Fruit fly (Drosophila melanogaster) whole organism, embryonic: ENCODE results near the gene Sfp23F.

Experiments
- Ada2b ChIP-seq: fragments of 200-800 bp; sonication (Bioruptor generic); IDR thresholded peaks from 2 replicates; pipeline ENCODE4 v1.3.6; 2022; ENCODE audit warnings: missing biosample characterization, missing genetic modification characterization
- CG1024 ChIP-seq: fragments of 200-800 bp; sonication (Bioruptor generic); IDR thresholded peaks from 2 replicates; pipeline ENCODE4 v1.3.6; 2022; ENCODE audit warnings: missing biosample characterization, missing genetic modification characterization
- CG10321 ChIP-seq: fragments of 200-800 bp; sonication (Bioruptor generic); IDR thresholded peaks from 2 replicates; pipeline ENCODE4 v1.3.6; 2022; ENCODE audit warnings: missing biosample characterization, missing genetic modification characterization
- CG10431 ChIP-seq: fragments of 200-800 bp; sonication (Bioruptor generic); optimal IDR thresholded peaks from 3 replicates; lab custom pipeline; 2018; ENCODE audit warnings: missing biosample characterization, mild to moderate bottlenecking, missing genetic modification characterization
- CG11560 ChIP-seq: fragments of 200-800 bp; sonication (Bioruptor generic); IDR thresholded peaks from 3 replicates; pipeline ENCODE4 v1.3.6; 2022; ENCODE audit warnings: missing biosample characterization, missing genetic modification characterization
- CG11695 ChIP-seq: fragments of 200-800 bp; sonication (Bioruptor generic); IDR thresholded peaks from 3 replicates; pipeline ENCODE4 v1.3.6; 2022; ENCODE audit warnings: missing biosample characterization, missing genetic modification characterization
- CG12071 ChIP-seq: fragments of 200-800 bp; sonication (Bioruptor generic); optimal IDR thresholded peaks from 3 replicates; lab custom pipeline; 2018; ENCODE audit warnings: missing biosample characterization, mild to moderate bottlenecking, missing genetic modification characterization
- CG13894 ChIP-seq: fragments of 200-800 bp; sonication (Bioruptor generic); optimal IDR thresholded peaks from 3 replicates; lab custom pipeline; 2018; ENCODE audit warnings: missing biosample characterization, mild to moderate bottlenecking, missing genetic modification characterization, moderate library complexity
- CG14965 ChIP-seq: fragments of 200-800 bp; sonication (Bioruptor generic); optimal IDR thresholded peaks from 2 replicates; lab custom pipeline; 2016; ENCODE audit warnings: missing biosample characterization, missing genetic modification characterization, borderline replicate concordance
- CG15601 ChIP-seq: fragments of 200-800 bp; sonication (Bioruptor generic); optimal IDR thresholded peaks from 3 replicates; lab custom pipeline; 2019; ENCODE audit warnings: missing biosample characterization, mild to moderate bottlenecking, missing genetic modification characterization, moderate library complexity
- CG17912 ChIP-seq: fragments of 200-800 bp; sonication (Bioruptor generic); optimal IDR thresholded peaks from 2 replicates; lab custom pipeline; 2018; ENCODE audit warnings: missing biosample characterization, mild to moderate bottlenecking, missing genetic modification characterization
- CG18599 ChIP-seq: fragments of 200-800 bp; sonication (Bioruptor generic); optimal IDR thresholded peaks from 3 replicates; lab custom pipeline; 2017; ENCODE audit warnings: missing biosample characterization, missing genetic modification characterization, mild to moderate bottlenecking, moderate library complexity, missing genetic modification reagents
- CG31224 ChIP-seq: fragments of 200-800 bp; sonication (Bioruptor generic); IDR thresholded peaks from 2 replicates; pipeline ENCODE4 v1.3.6; 2022; ENCODE audit warnings: missing biosample characterization, missing genetic modification characterization
- CG3726 ChIP-seq: fragments of 200-800 bp; sonication (Bioruptor generic); IDR thresholded peaks from 3 replicates; pipeline ENCODE4, ENCODE4 v1.3.6; 2022; ENCODE audit warnings: missing biosample characterization, missing genetic modification characterization
- CG4617 ChIP-seq: fragments of 200-800 bp; sonication (Bioruptor generic); optimal IDR thresholded peaks from 3 replicates; lab custom pipeline; 2016; ENCODE audit warnings: missing biosample characterization, missing genetic modification characterization, borderline replicate concordance
- Chrac-16 ChIP-seq: fragments of 200-800 bp; sonication (Bioruptor generic); optimal IDR thresholded peaks from 3 replicates; lab custom pipeline; 2016; ENCODE audit warnings: missing biosample characterization, missing genetic modification characterization
- D19A ChIP-seq: fragments of 200-800 bp; optimal IDR thresholded peaks from 3 replicates; lab custom pipeline; 2019; ENCODE audit warnings: missing biosample characterization, mild to moderate bottlenecking, missing genetic modification characterization, moderate library complexity
- Deaf1 ChIP-seq: fragments of 200-800 bp; optimal IDR thresholded peaks from 3 replicates; lab custom pipeline; 2019; ENCODE audit warnings: missing biosample characterization, mild to moderate bottlenecking, missing genetic modification characterization, moderate library complexity
- Dfd ChIP-seq, 2 experiments: fragments of >200 bp; optimal IDR thresholded peaks; 2 replicates each; lab custom pipeline; 2017; ENCODE audit warnings: missing biosample characterization in 2 of 2, missing genetic modification characterization in 2 of 2
- Eip74EF ChIP-seq, 2 experiments: fragments of 200-800 bp in 1 of 2; fragments of >200 bp in 1 of 2; sonication (Bioruptor generic) in 1 of 2; optimal IDR thresholded peaks; 2 replicates each; lab custom pipeline; 2017 to 2019; ENCODE audit warnings: missing biosample characterization in 2 of 2, missing genetic modification characterization in 2 of 2, mild to moderate bottlenecking in 1 of 2, moderate library complexity in 1 of 2
- H2.0 ChIP-seq: fragments of 200-800 bp; sonication (Bioruptor generic); IDR thresholded peaks from 2 replicates; pipeline ENCODE4 v1.3.6; 2022; ENCODE audit warnings: missing biosample characterization, missing genetic modification characterization
- Hey ChIP-seq: fragments of 200-800 bp; sonication (Bioruptor generic); optimal IDR thresholded peaks from 3 replicates; lab custom pipeline; 2018; ENCODE audit warnings: missing biosample characterization, mild to moderate bottlenecking, missing genetic modification characterization
- MBD-R2 ChIP-seq: fragments of 200-800 bp; sonication (Bioruptor generic); IDR thresholded peaks from 2 replicates; pipeline ENCODE4 v1.3.6; 2022; ENCODE audit warnings: missing biosample characterization, missing genetic modification characterization
- Mes4 ChIP-seq: fragments of 200-800 bp; sonication (Bioruptor generic); optimal IDR thresholded peaks from 2 replicates; lab custom pipeline; 2016; ENCODE audit warnings: missing biosample characterization, missing genetic modification characterization
- Nf-YA ChIP-seq: fragments of 200-800 bp; sonication (Bioruptor generic); IDR thresholded peaks from 2 replicates; pipeline ENCODE4 v1.3.6; 2022; ENCODE audit warnings: missing biosample characterization, missing genetic modification characterization
- Oaz ChIP-seq: fragments of 200-800 bp; sonication (Bioruptor generic); IDR thresholded peaks from 2 replicates; pipeline ENCODE4 v1.3.6; 2022; ENCODE audit warnings: missing biosample characterization, missing genetic modification characterization
- Ptx1 ChIP-seq: fragments of 200-800 bp; sonication (Bioruptor generic); IDR thresholded peaks from 2 replicates; pipeline ENCODE4 v1.3.6; 2022; ENCODE audit warnings: missing biosample characterization, missing genetic modification characterization
- Ravus ChIP-seq: fragments of 200-800 bp; sonication (Bioruptor generic); IDR thresholded peaks from 2 replicates; pipeline ENCODE4 v1.3.6; 2022; ENCODE audit warnings: missing biosample characterization, missing genetic modification characterization
- Side ChIP-seq: fragments of 200-800 bp; sonication (Bioruptor generic); optimal IDR thresholded peaks from 2 replicates; lab custom pipeline; 2016; ENCODE audit warnings: missing biosample characterization, missing genetic modification characterization
- Sry-δ ChIP-seq: fragments of 200-800 bp; sonication (Bioruptor generic); optimal IDR thresholded peaks from 2 replicates; lab custom pipeline; 2016; ENCODE audit warnings: missing biosample characterization, missing genetic modification characterization
- Usf ChIP-seq: fragments of 200-800 bp; sonication (Bioruptor generic); optimal IDR thresholded peaks from 2 replicates; lab custom pipeline; 2017; ENCODE audit warnings: missing genotype, missing biosample characterization, missing genetic modification characterization
- al ChIP-seq: fragments of 200-800 bp; sonication (Bioruptor generic); IDR thresholded peaks from 2 replicates; pipeline ENCODE4 v1.3.6; 2022; ENCODE audit warnings: missing biosample characterization, missing genetic modification characterization
- ap ChIP-seq: fragments of 200-800 bp; sonication (Bioruptor generic); IDR thresholded peaks from 2 replicates; pipeline ENCODE4 v1.3.6; 2022; ENCODE audit warnings: missing biosample characterization, missing genetic modification characterization
- ase ChIP-seq: fragments of 200-800 bp; sonication (Bioruptor generic); IDR thresholded peaks from 3 replicates; pipeline ENCODE4 v1.3.6; 2022; ENCODE audit warnings: missing biosample characterization, missing genetic modification characterization
- ash1 ChIP-seq: fragments of 200-800 bp; sonication (Bioruptor generic); optimal IDR thresholded peaks from 2 replicates; lab custom pipeline; 2018; ENCODE audit warnings: missing biosample characterization, mild to moderate bottlenecking, missing genetic modification characterization
- btn ChIP-seq: fragments of 200-800 bp; sonication (Bioruptor generic); optimal IDR thresholded peaks from 2 replicates; lab custom pipeline; 2016; ENCODE audit warnings: missing biosample characterization, missing genetic modification characterization
- dysf ChIP-seq: fragments of 200-800 bp; sonication (Bioruptor generic); IDR thresholded peaks from 3 replicates; pipeline ENCODE4 v1.3.6; 2022; ENCODE audit warnings: missing biosample characterization, missing genetic modification characterization
- hkb ChIP-seq, 2 experiments: fragments of 200-800 bp in 1 of 2; fragments of >200 bp in 1 of 2; sonication (Bioruptor generic) in 1 of 2; IDR thresholded peaks in 1 of 2; optimal IDR thresholded peaks in 1 of 2; 2 replicates each; pipeline versions ENCODE4 v1.3.6 to Lab custom; 2017 to 2022; ENCODE audit warnings: missing biosample characterization in 1 of 2, missing genetic modification characterization in 1 of 2
- inv ChIP-seq: fragments of 200-800 bp; sonication (Bioruptor generic); IDR thresholded peaks from 2 replicates; pipeline ENCODE4 v1.3.6; 2022; ENCODE audit warnings: missing biosample characterization, missing genetic modification characterization; ENCODE audit not compliant: partially characterized antibody
- lbe ChIP-seq: fragments of 200-800 bp; sonication (Bioruptor generic); optimal IDR thresholded peaks from 2 replicates; lab custom pipeline; 2016; ENCODE audit warnings: missing biosample characterization, mild to moderate bottlenecking, missing genetic modification characterization
- maf-S ChIP-seq: fragments of 200-800 bp; sonication (Bioruptor generic); optimal IDR thresholded peaks from 2 replicates; lab custom pipeline; 2016; ENCODE audit warnings: missing biosample characterization, missing genetic modification characterization
- nerfin-1 ChIP-seq: fragments of 200-800 bp; sonication (Bioruptor generic); optimal IDR thresholded peaks from 3 replicates; lab custom pipeline; 2019; ENCODE audit warnings: missing biosample characterization, mild to moderate bottlenecking, missing genetic modification characterization, moderate library complexity
- pho ChIP-seq: fragments of 200-800 bp; sonication (Bioruptor generic); optimal IDR thresholded peaks from 2 replicates; lab custom pipeline; 2016; ENCODE audit warnings: missing biosample characterization, missing genetic modification characterization
- prd ChIP-seq, 3 experiments: fragments of >200 bp in 2 of 3; fragments of 200-800 bp in 1 of 3; sonication (Bioruptor generic) in 1 of 3; optimal IDR thresholded peaks in 2 of 3; IDR thresholded peaks in 1 of 3; 2 replicates in 2 of 3; 3 replicates in 1 of 3; pipeline versions ENCODE4 v1.3.6 to Lab custom; 2017 to 2022; ENCODE audit warnings: missing biosample characterization in 1 of 3, missing genetic modification characterization in 1 of 3
- so ChIP-seq: fragments of 200-800 bp; sonication (Bioruptor generic); IDR thresholded peaks from 3 replicates; pipeline ENCODE4 v1.3.6; 2022; ENCODE audit warnings: missing biosample characterization, missing genetic modification characterization
- ttk ChIP-seq: fragments of 200-800 bp; sonication (Bioruptor generic); IDR thresholded peaks from 2 replicates; pipeline ENCODE4 v2.1.2; 2022; ENCODE audit warnings: missing biosample characterization, missing genetic modification characterization
- vvl ChIP-seq: fragments of 200-800 bp; sonication (Bioruptor generic); IDR thresholded peaks from 2 replicates; pipeline ENCODE4 v1.3.6; 2022; ENCODE audit warnings: missing biosample characterization, missing genetic modification characterization
- wek ChIP-seq: fragments of 200-800 bp; sonication (Bioruptor generic); optimal IDR thresholded peaks from 3 replicates; lab custom pipeline; 2018; ENCODE audit warnings: missing biosample characterization, mild to moderate bottlenecking, missing genetic modification characterization, moderate library complexity
- yki ChIP-seq: fragments of >200 bp; optimal IDR thresholded peaks from 3 replicates; lab custom pipeline; 2018
- zen2 ChIP-seq: fragments of 200-800 bp; sonication (Bioruptor generic); IDR thresholded peaks from 3 replicates; pipeline ENCODE4 v1.3.6; 2022; ENCODE audit warnings: missing biosample characterization, missing genetic modification characterization; ENCODE audit not compliant: partially characterized antibody

The Sfp23F gene

dm6 chr2L:3345763-3346482 lies 41.6 kb downstream of the Sfp23F start (continued):
- TF ChIP-seq Nf-YA (GFP tag; lab: Robert Waterston, UW): no peak
- TF ChIP-seq CG12071 (GFP tag; lab: Kevin White, UChicago): no peak
- TF ChIP-seq yki: no peak
- TF ChIP-seq Ravus (GFP tag; lab: Robert Waterston, UW): no peak
- no peak for TF ChIP-seq MBD-R2 (GFP tag; lab: Robert Waterston, UW)
- no peak for TF ChIP-seq CG1024 (GFP tag; lab: Robert Waterston, UW)
- peak; percentile 69 for TF ChIP-seq D19A (tag; lab: Kevin White, UChicago)
- no peak for TF ChIP-seq H2.0 (GFP tag; lab: Robert Waterston, UW)
- TF ChIP-seq Hey (tag; lab: Kevin White, UChicago): no peak
- no peak for TF ChIP-seq Ptx1 (GFP tag; lab: Robert Waterston, UW)
- TF ChIP-seq pho: no peak
- TF ChIP-seq CG31224 (GFP tag; lab: Robert Waterston, UW): 0 out of 2 replicates have a peak, but pooled peaks have one; percentile 20
- TF ChIP-seq prd (optimal IDR thresholded peaks at IDR 0.05; lab: Kevin White, UChicago): no peak
- TF ChIP-seq prd (GFP tag; IDR thresholded peaks at IDR 0.05; lab: Robert Waterston, UW): peak; percentile 42; the same call in 1 of the 3 replicates
- peak; percentile 5 for TF ChIP-seq CG18599
- TF ChIP-seq Dfd (GFP tag; optimal IDR thresholded peaks at IDR 0.05; lab: Kevin White, UChicago): no peak
- TF ChIP-seq ase: no peak
- no peak for TF ChIP-seq ash1 (GFP tag; lab: Kevin White, UChicago)
- TF ChIP-seq CG13894 (tag; lab: Kevin White, UChicago): no peak
- TF ChIP-seq wek (GFP tag; lab: Kevin White, UChicago): no peak
- no peak for TF ChIP-seq maf-S (GFP tag; lab: Kevin White, UChicago)
- peak; percentile 90 for TF ChIP-seq lbe (GFP tag; lab: Kevin White, UChicago)
- TF ChIP-seq hkb (optimal IDR thresholded peaks at IDR 0.05; lab: Kevin White, UChicago): no peak
- no peak for TF ChIP-seq hkb (GFP tag; IDR thresholded peaks at IDR 0.05; lab: Robert Waterston, UW)
- TF ChIP-seq Sry-δ: no peak
- no peak for TF ChIP-seq ttk (GFP tag; lab: Robert Waterston, UW)
- TF ChIP-seq Eip74EF (GFP tag; optimal IDR thresholded peaks at IDR 0.05; lab: Kevin White, UChicago): no peak
- no peak for TF ChIP-seq CG3726 (GFP tag; lab: Robert Waterston, UW)
- no peak for TF ChIP-seq nerfin-1 (tag; lab: Kevin White, UChicago)
- TF ChIP-seq so (GFP tag; lab: Robert Waterston, UW): 0 out of 3 replicates have a peak, but pooled peaks have one; percentile 41
- no peak for TF ChIP-seq CG4617 (GFP tag; lab: Kevin White, UChicago)
- no peak for TF ChIP-seq Side
- no peak for TF ChIP-seq CG11560
- TF ChIP-seq CG10321 (GFP tag; lab: Robert Waterston, UW): no peak
- no peak for TF ChIP-seq dysf (GFP tag; lab: Robert Waterston, UW)
- TF ChIP-seq Usf: no peak
- TF ChIP-seq Deaf1 (tag; lab: Kevin White, UChicago): no peak
- TF ChIP-seq vvl: peak; percentile 55
- TF ChIP-seq ap (GFP tag; lab: Robert Waterston, UW): 0 out of 2 replicates have a peak, but pooled peaks have one; percentile 30
- TF ChIP-seq CG15601 (tag; lab: Kevin White, UChicago): no peak
- no peak for TF ChIP-seq inv
- no peak for TF ChIP-seq Chrac-16 (GFP tag; lab: Kevin White, UChicago)
- TF ChIP-seq CG10431 (GFP tag; lab: Kevin White, UChicago): no peak
- no peak for TF ChIP-seq CG11695
- no peak for TF ChIP-seq zen2
- TF ChIP-seq Ada2b (GFP tag; lab: Robert Waterston, UW): no peak
- no peak for TF ChIP-seq al (GFP tag; lab: Robert Waterston, UW)
- TF ChIP-seq btn (GFP tag; lab: Kevin White, UChicago): no peak
- no peak for TF ChIP-seq Oaz
- TF ChIP-seq Mes4 (GFP tag; lab: Kevin White, UChicago): no peak
- no peak for TF ChIP-seq CG14965 (GFP tag; lab: Kevin White, UChicago)
- no peak for TF ChIP-seq CG17912
